Worm (Caenorhabditis elegans) whole organism, L1 larva: ENCODE measurements around the gene nspb-1.
A peak's percentile ranks its signal among the peaks of the same experiment; 100 is the strongest.

ENCODE experiments used
- C16A3.4 ChIP-seq: fragments of 150-350 bp; optimal IDR thresholded peaks from 2 replicates; lab custom pipeline; 2014; ENCODE audit warnings: missing biosample characterization, missing genetic modification characterization
- C34B4.2 ChIP-seq: sonication (generic microtip); optimal IDR thresholded peaks from 2 replicates; lab custom pipeline; 2017; ENCODE audit warnings: mild to moderate bottlenecking, missing genetic modification characterization, missing compliant biosample characterization
- Y116A8C.19 ChIP-seq: sonication (generic microtip); optimal IDR thresholded peaks from 2 replicates; lab custom pipeline; 2016; ENCODE audit warnings: missing compliant biosample characterization, missing genetic modification characterization, borderline replicate concordance
- aha-1 ChIP-seq: fragments of 150-350 bp; optimal IDR thresholded peaks from 2 replicates; lab custom pipeline; 2014; ENCODE audit warnings: missing biosample characterization, missing genetic modification characterization
- aly-2 ChIP-seq: fragments of 150-350 bp; optimal IDR thresholded peaks from 2 replicates; lab custom pipeline; 2014; ENCODE audit warnings: missing biosample characterization, missing genetic modification characterization
- ama-1 ChIP-seq: fragments of 150-350 bp; optimal IDR thresholded peaks from 2 replicates; lab custom pipeline; 2014
- blmp-1 ChIP-seq: fragments of 150-350 bp; optimal IDR thresholded peaks from 2 replicates; lab custom pipeline; 2014; ENCODE audit warnings: missing biosample characterization, missing genetic modification characterization
- ceh-63 ChIP-seq: fragments of 200-800 bp; sonication (Bioruptor generic); optimal IDR thresholded peaks from 2 replicates; lab custom pipeline; 2018; ENCODE audit warnings: mild to moderate bottlenecking, missing genetic modification characterization, missing compliant biosample characterization
- ceh-8 ChIP-seq: fragments of 200-800 bp; sonication (Bioruptor generic); optimal IDR thresholded peaks from 2 replicates; lab custom pipeline; 2018; ENCODE audit warnings: mild to moderate bottlenecking, missing genetic modification characterization, moderate library complexity, missing compliant biosample characterization
- ceh-88 ChIP-seq: fragments of 200-800 bp; sonication (Bioruptor generic); IDR thresholded peaks from 2 replicates; pipeline ENCODE4 v1.3.6; 2022; ENCODE audit warnings: missing genetic modification characterization, missing compliant biosample characterization
- dpl-1 ChIP-seq, 3 experiments: fragments of 150-350 bp in 2 of 3; sonication (generic microtip) in 1 of 3; optimal IDR thresholded peaks; 2 replicates each; lab custom pipeline; 2014 to 2017; ENCODE audit warnings: missing biosample characterization in 3 of 3, missing genetic modification characterization in 3 of 3, missing genetic modification reagents in 3 of 3
- efl-3 ChIP-seq: fragments of 200-800 bp; sonication (Bioruptor generic); optimal IDR thresholded peaks from 2 replicates; lab custom pipeline; 2018; ENCODE audit warnings: mild to moderate bottlenecking, missing genetic modification characterization, missing compliant biosample characterization
- egl-13 ChIP-seq: sonication (generic microtip); optimal IDR thresholded peaks from 2 replicates; lab custom pipeline; 2016; ENCODE audit warnings: missing genotype, missing genetic modification reagents, missing genetic modification characterization, missing compliant biosample characterization
- elt-2 ChIP-seq: sonication (generic microtip); optimal IDR thresholded peaks from 2 replicates; lab custom pipeline; 2016; ENCODE audit warnings: missing genetic modification characterization, mild to moderate bottlenecking, inconsistent platforms, missing compliant biosample characterization, missing genetic modification reagents
- elt-3 ChIP-seq, 6 experiments: fragments of 150-350 bp in 1 of 6; sonication (generic microtip); optimal IDR thresholded peaks; 2 replicates each; lab custom pipeline; 2017 to 2018; ENCODE audit warnings: missing biosample characterization in 6 of 6, missing genetic modification characterization in 6 of 6, inconsistent platforms in 1 of 6
- ets-5 ChIP-seq: fragments of 200-800 bp; sonication (Bioruptor generic); IDR thresholded peaks from 2 replicates; pipeline ENCODE4 v1.3.6; 2022; ENCODE audit warnings: missing genetic modification characterization, missing compliant biosample characterization
- fkh-4 ChIP-seq: sonication (generic microtip); optimal IDR thresholded peaks from 2 replicates; lab custom pipeline; 2016; ENCODE audit warnings: missing compliant biosample characterization, missing genetic modification characterization, borderline replicate concordance
- grh-1 ChIP-seq: fragments of 200-800 bp; sonication (Bioruptor generic); IDR thresholded peaks from 2 replicates; pipeline ENCODE4 v1.3.6; 2022; ENCODE audit warnings: missing genetic modification reagents, missing genetic modification characterization, missing compliant biosample characterization
- hlh-4 ChIP-seq: sonication (generic microtip); optimal IDR thresholded peaks from 2 replicates; lab custom pipeline; 2016; ENCODE audit warnings: mild to moderate bottlenecking, missing genetic modification characterization, missing compliant biosample characterization
- hpl-2 ChIP-seq: fragments of 150-350 bp; optimal IDR thresholded peaks from 2 replicates; lab custom pipeline; 2014; ENCODE audit warnings: missing biosample characterization, missing genetic modification reagents, missing genetic modification characterization
- jun-1 ChIP-seq: fragments of 150-350 bp; optimal IDR thresholded peaks from 2 replicates; lab custom pipeline; 2014; ENCODE audit warnings: missing biosample characterization, missing genetic modification reagents, missing genetic modification characterization
- lin-13 ChIP-seq: fragments of 150-350 bp; optimal IDR thresholded peaks from 2 replicates; lab custom pipeline; 2014; ENCODE audit warnings: missing biosample characterization, missing genetic modification reagents, missing genetic modification characterization
- lin-15B ChIP-seq: fragments of 150-350 bp; sonication (generic microtip); optimal IDR thresholded peaks from 3 replicates; lab custom pipeline; 2014; ENCODE audit warnings: missing biosample characterization, missing genetic modification characterization
- lin-39 ChIP-seq: fragments of 150-350 bp; optimal IDR thresholded peaks from 2 replicates; lab custom pipeline; 2014; ENCODE audit warnings: missing biosample characterization, missing genetic modification reagents, missing genetic modification characterization
- lir-3 ChIP-seq: sonication (generic microtip); optimal IDR thresholded peaks from 2 replicates; lab custom pipeline; 2016; ENCODE audit warnings: mild to moderate bottlenecking, missing genetic modification characterization, moderate library complexity, missing compliant biosample characterization; ENCODE audit not compliant: poor library complexity
- mab-9 ChIP-seq: fragments of 200-800 bp; sonication (Bioruptor generic); IDR thresholded peaks from 2 replicates; pipeline ENCODE4 v1.3.6; 2022; ENCODE audit warnings: missing genetic modification reagents, missing genetic modification characterization, missing compliant biosample characterization
- mef-2 ChIP-seq: fragments of 150-350 bp; optimal IDR thresholded peaks from 2 replicates; lab custom pipeline; 2014; ENCODE audit warnings: missing biosample characterization, missing genetic modification characterization
- nhr-11 ChIP-seq: fragments of 150-350 bp; optimal IDR thresholded peaks from 2 replicates; lab custom pipeline; 2014; ENCODE audit warnings: missing biosample characterization, missing genetic modification characterization
- nhr-12 ChIP-seq: sonication (generic microtip); optimal IDR thresholded peaks from 2 replicates; lab custom pipeline; 2017; ENCODE audit warnings: missing biosample characterization, missing genetic modification characterization
- nhr-20 ChIP-seq: sonication (generic microtip); optimal IDR thresholded peaks from 2 replicates; lab custom pipeline; 2016; ENCODE audit warnings: mild to moderate bottlenecking, missing genetic modification characterization, missing compliant biosample characterization
- nhr-237 ChIP-seq: fragments of 150-350 bp; optimal IDR thresholded peaks from 2 replicates; lab custom pipeline; 2014; ENCODE audit warnings: missing biosample characterization, missing genetic modification characterization
- nhr-84 ChIP-seq: sonication (generic microtip); optimal IDR thresholded peaks from 2 replicates; lab custom pipeline; 2017; ENCODE audit warnings: missing biosample characterization, missing genetic modification characterization
- nhr-90 ChIP-seq: sonication (generic microtip); optimal IDR thresholded peaks from 2 replicates; lab custom pipeline; 2016; ENCODE audit warnings: mild to moderate bottlenecking, missing genetic modification characterization, missing compliant biosample characterization; ENCODE audit not compliant: poor library complexity
- pag-3 ChIP-seq: sonication (generic microtip); optimal IDR thresholded peaks from 2 replicates; lab custom pipeline; 2017; ENCODE audit warnings: missing genetic modification characterization, mild to moderate bottlenecking, missing compliant biosample characterization, antibody characterized with exemption, borderline replicate concordance; ENCODE audit not compliant: insufficient read depth
- pax-3 ChIP-seq: fragments of 200-800 bp; sonication (Bioruptor generic); optimal IDR thresholded peaks from 2 replicates; lab custom pipeline; 2018; ENCODE audit warnings: mild to moderate bottlenecking, missing genetic modification characterization, moderate library complexity, missing compliant biosample characterization
- rnt-1 ChIP-seq: sonication (generic microtip); optimal IDR thresholded peaks from 2 replicates; lab custom pipeline; 2016; ENCODE audit warnings: mild to moderate bottlenecking, missing genetic modification characterization, moderate library complexity, missing compliant biosample characterization
- skn-1 ChIP-seq: fragments of 150-350 bp; optimal IDR thresholded peaks from 2 replicates; lab custom pipeline; 2014; ENCODE audit warnings: missing biosample characterization, missing genetic modification characterization
- tbx-2 ChIP-seq: sonication (generic microtip); optimal IDR thresholded peaks from 2 replicates; lab custom pipeline; 2016; ENCODE audit warnings: missing genetic modification characterization, missing compliant biosample characterization
- tlp-1 ChIP-seq: fragments of 150-350 bp; optimal IDR thresholded peaks from 2 replicates; lab custom pipeline; 2014; ENCODE audit warnings: missing biosample characterization, missing genetic modification characterization
- unc-30 ChIP-seq: sonication (generic microtip); optimal IDR thresholded peaks from 2 replicates; lab custom pipeline; 2017; ENCODE audit warnings: missing biosample characterization, missing genetic modification characterization
- unc-62 ChIP-seq: fragments of 150-350 bp; optimal IDR thresholded peaks from 2 replicates; lab custom pipeline; 2014; ENCODE audit warnings: missing biosample characterization, missing genetic modification reagents, missing genetic modification characterization
- unc-86 ChIP-seq: sonication (generic microtip); optimal IDR thresholded peaks from 2 replicates; lab custom pipeline; 2016; ENCODE audit warnings: missing genetic modification characterization, missing compliant biosample characterization
- xbp-1 ChIP-seq: sonication (generic microtip); optimal IDR thresholded peaks from 2 replicates; lab custom pipeline; 2016; ENCODE audit warnings: missing genetic modification characterization, missing compliant biosample characterization
- zag-1 ChIP-seq: fragments of 150-350 bp; optimal IDR thresholded peaks from 2 replicates; lab custom pipeline; 2014; ENCODE audit warnings: missing biosample characterization, missing genetic modification characterization
- zip-4 ChIP-seq: fragments of 200-800 bp; sonication (Bioruptor generic); optimal IDR thresholded peaks from 2 replicates; lab custom pipeline; 2018; ENCODE audit warnings: mild to moderate bottlenecking, missing genetic modification characterization, moderate library complexity, missing compliant biosample characterization
- ztf-11 ChIP-seq, 2 experiments: sonication (generic microtip); optimal IDR thresholded peaks; 2 replicates each; lab custom pipeline; 2016 to 2017; ENCODE audit warnings: missing genetic modification characterization in 2 of 2, missing biosample characterization in 1 of 2, missing compliant biosample characterization in 1 of 2
- ztf-4 ChIP-seq: fragments of 150-350 bp; optimal IDR thresholded peaks from 2 replicates; lab custom pipeline; 2014; ENCODE audit warnings: missing biosample characterization, missing genetic modification characterization

The nspb-1 gene

ce11 chrIV:6556624-6557368, 34.1 kb downstream of the nspb-1 start, which contains the start of gene try-3 (continued):
- TF ChIP-seq mab-9 (GFP tag; lab: Robert Waterston, UW) (peak; percentile 37; the same call in 1 of the 2 replicates), ztf-11 (tag; optimal IDR thresholded peaks at IDR 0.05; lab: Kevin White, UChicago) (peak in 1 of 2 experiments; percentile 31), dpl-1 (GFP tag; optimal IDR thresholded peaks at IDR 0.05; lab: Kevin White, UChicago) (peak; percentile 46 to 59 (median 48)), nhr-237 (tag; lab: Kevin White, UChicago) (peak; percentile 22), ets-5 (GFP tag; lab: Robert Waterston, UW) (no peak), aha-1 (tag; lab: Kevin White, UChicago) (no peak), tbx-2 (tag; lab: Kevin White, UChicago) (peak; percentile 64), lin-15B (tag; lab: Kevin White, UChicago) (peak; percentile 29), zip-4 (GFP tag; lab: Kevin White, UChicago) (peak; percentile 6), blmp-1 (tag; lab: Kevin White, UChicago) (no peak), unc-30 (tag; lab: Kevin White, UChicago) (no peak), skn-1 (peak; percentile 72)

- TF ChIP-seq C16A3.4 (tag; lab: Kevin White, UChicago) (no peak), nhr-84 (no peak), unc-30 (tag; lab: Kevin White, UChicago) (no peak), mef-2 (no peak), unc-86 (tag; lab: Kevin White, UChicago) (no peak), lin-39 (no peak), elt-3 (tag; optimal IDR thresholded peaks at IDR 0.05; lab: Kevin White, UChicago) (peak in 1 of 6 experiments; percentile 28), ztf-4 (tag; lab: Kevin White, UChicago) (no peak), pax-3 (no peak), ceh-88 (GFP tag; lab: Robert Waterston, UW) (no peak), lir-3 (tag; lab: Kevin White, UChicago) (peak; percentile 42), nhr-20 (tag; lab: Kevin White, UChicago) (peak; percentile 76), ama-1 (lab: Kevin White, UChicago) (no peak), hpl-2 (GFP tag; lab: Kevin White, UChicago) (no peak), egl-13 (tag; lab: Kevin White, UChicago) (no peak), efl-3 (GFP tag; lab: Kevin White, UChicago) (no peak), aly-2 (tag; lab: Kevin White, UChicago) (no peak), tlp-1 (tag; lab: Kevin White, UChicago) (no peak), nhr-11 (tag; lab: Kevin White, UChicago) (no peak), jun-1 (no peak), unc-62 (no peak), ceh-8 (GFP tag; lab: Kevin White, UChicago) (no peak), elt-2 (tag; lab: Kevin White, UChicago) (peak; percentile 50), hlh-4 (tag; lab: Kevin White, UChicago) (no peak), pag-3 (tag; lab: Kevin White, UChicago) (no peak), xbp-1 (tag; lab: Kevin White, UChicago) (no peak), C34B4.2 (tag; lab: Kevin White, UChicago) (no peak), lin-13 (GFP tag; lab: Kevin White, UChicago) (no peak), Y116A8C.19 (no peak), rnt-1 (tag; lab: Kevin White, UChicago) (peak; percentile 40), grh-1 (GFP tag; lab: Robert Waterston, UW) (no peak), tbx-2 (tag; lab: Kevin White, UChicago) (no peak), nhr-90 (tag; lab: Kevin White, UChicago) (peak; percentile 50), zag-1 (tag; lab: Kevin White, UChicago) (no peak), ceh-63 (no peak), nhr-12 (tag; lab: Kevin White, UChicago) (no peak), fkh-4 (no peak)
Observed at ce11 chrIV:6555388-6556330, 35.3 kb downstream of the nspb-1 start, which contains the start of gene paqr-1. Gene paqr-1 (minus strand): TSS chrIV:6555438.
